Worm (Caenorhabditis elegans): ENCODE measurements around the gene top-3.

DNA sequence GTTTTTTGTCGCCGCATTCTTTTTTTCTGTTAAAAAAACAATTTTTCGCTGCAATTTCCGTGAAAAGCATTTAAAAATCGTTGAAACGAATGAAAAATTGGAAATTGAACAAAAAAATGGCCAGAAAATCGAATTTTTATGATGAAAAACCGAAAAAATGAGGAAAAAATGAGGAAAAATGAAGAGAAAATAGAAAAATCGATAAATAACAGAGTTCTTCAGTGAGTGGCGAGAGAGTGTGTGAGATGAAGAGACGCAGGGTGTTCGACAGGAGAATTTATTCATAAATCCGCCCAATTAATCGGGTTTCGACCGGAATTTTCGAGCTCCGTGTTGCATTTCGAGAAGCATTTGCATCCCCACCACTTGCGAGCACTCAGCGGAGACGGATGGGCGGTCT lies 11.4 kb upstream of the top-3 start, which contains the start of gene Y56A3A.28:
- TF ChIP-seq nhr-90 (tag; optimal IDR thresholded peaks at IDR 0.05) (no peak), ceh-100 (GFP tag; IDR thresholded peaks at IDR 0.05) (no peak)

All from whole organism, young adult.